Worm (Caenorhabditis elegans) whole organism, L2 larva: ENCODE results near the gene M03B6.3.

Experiments
- alr-1 ChIP-seq: fragments of 150-350 bp; optimal IDR thresholded peaks from 2 replicates; lab custom pipeline; 2014; ENCODE audit warnings: missing biosample characterization, missing genetic modification characterization
- ceh-82 ChIP-seq: fragments of 150-350 bp; optimal IDR thresholded peaks from 2 replicates; lab custom pipeline; 2014; ENCODE audit warnings: missing biosample characterization, missing genetic modification characterization
- dmd-4 ChIP-seq: sonication (generic microtip); optimal IDR thresholded peaks from 2 replicates; lab custom pipeline; 2017; ENCODE audit warnings: missing biosample characterization, missing genetic modification characterization
- elt-3 ChIP-seq: sonication (generic microtip); optimal IDR thresholded peaks from 2 replicates; lab custom pipeline; 2017; ENCODE audit warnings: missing biosample characterization, missing genetic modification characterization
- fos-1 ChIP-seq: fragments of 150-350 bp; optimal IDR thresholded peaks from 2 replicates; lab custom pipeline; 2014; ENCODE audit warnings: missing biosample characterization, missing genetic modification characterization
- lin-11 ChIP-seq: fragments of 150-350 bp; sonication (generic microtip); optimal IDR thresholded peaks from 2 replicates; lab custom pipeline; 2014; ENCODE audit warnings: missing biosample characterization, missing genetic modification characterization, inconsistent platforms, mixed read lengths
- nhr-11 ChIP-seq: fragments of 150-350 bp; optimal IDR thresholded peaks from 2 replicates; lab custom pipeline; 2014; ENCODE audit warnings: missing biosample characterization, missing genetic modification characterization
- nhr-12 ChIP-seq: fragments of 150-350 bp; optimal IDR thresholded peaks from 2 replicates; lab custom pipeline; 2014; ENCODE audit warnings: missing biosample characterization, missing genetic modification characterization
- nhr-6 ChIP-seq: fragments of 150-350 bp; optimal IDR thresholded peaks from 2 replicates; lab custom pipeline; 2014; ENCODE audit warnings: missing biosample characterization, missing genetic modification characterization
- ztf-11 ChIP-seq: sonication (generic microtip); optimal IDR thresholded peaks from 2 replicates; lab custom pipeline; 2017; ENCODE audit warnings: missing biosample characterization, missing genetic modification characterization

- peak; percentile 91 for TF ChIP-seq fos-1 (tag; lab: Kevin White, UChicago)
- no peak for TF ChIP-seq lin-11 (tag; lab: Kevin White, UChicago)
- TF ChIP-seq ceh-82 (tag; lab: Kevin White, UChicago), result no peak
- no peak for TF ChIP-seq dmd-4 (tag; lab: Kevin White, UChicago)
- no peak for TF ChIP-seq nhr-6 (tag; lab: Kevin White, UChicago)
- no peak for TF ChIP-seq ztf-11 (tag; lab: Kevin White, UChicago)
- TF ChIP-seq elt-3 (tag; lab: Kevin White, UChicago), result no peak
- TF ChIP-seq nhr-12 (tag; lab: Kevin White, UChicago), result no peak
- TF ChIP-seq alr-1 (tag; lab: Kevin White, UChicago), result no peak
- TF ChIP-seq nhr-11 (tag; lab: Kevin White, UChicago), result no peak
Measured at ce11 chrX:13885131-13885530, 21.0 kb upstream of the M03B6.3 start.
